Worm (Caenorhabditis elegans) whole organism, L2 larva: ENCODE measurements around the gene atp-5.

Source experiments
- C34F6.9 ChIP-seq: fragments of 150-350 bp; optimal IDR thresholded peaks from 2 replicates; lab custom pipeline; 2014; ENCODE audit warnings: missing biosample characterization, missing genetic modification characterization
- F13H6.1 ChIP-seq: sonication (generic microtip); optimal IDR thresholded peaks from 2 replicates; lab custom pipeline; 2016; ENCODE audit warnings: missing genetic modification characterization, missing compliant biosample characterization
- R02D3.7 ChIP-seq: fragments of 150-350 bp; optimal IDR thresholded peaks from 2 replicates; lab custom pipeline; 2014; ENCODE audit warnings: missing biosample characterization, missing genetic modification characterization
- Y55F3AM.14 ChIP-seq: fragments of 200-800 bp; sonication (Bioruptor generic); optimal IDR thresholded peaks from 2 replicates; lab custom pipeline; 2018; ENCODE audit warnings: mild to moderate bottlenecking, missing genetic modification characterization, missing compliant biosample characterization
- ZK546.5 ChIP-seq: sonication (generic microtip); optimal IDR thresholded peaks from 2 replicates; lab custom pipeline; 2017; ENCODE audit warnings: missing biosample characterization, missing genetic modification characterization
- alr-1 ChIP-seq: fragments of 150-350 bp; optimal IDR thresholded peaks from 2 replicates; lab custom pipeline; 2014; ENCODE audit warnings: missing biosample characterization, missing genetic modification characterization
- aly-2 ChIP-seq: fragments of 150-350 bp; optimal IDR thresholded peaks from 2 replicates; lab custom pipeline; 2014; ENCODE audit warnings: missing biosample characterization, missing genetic modification characterization
- ama-1 ChIP-seq: fragments of 150-350 bp; optimal IDR thresholded peaks from 2 replicates; lab custom pipeline; 2018; ENCODE audit warnings: inconsistent platforms
- blmp-1 ChIP-seq: sonication (generic microtip); optimal IDR thresholded peaks from 2 replicates; lab custom pipeline; 2017; ENCODE audit warnings: missing genetic modification characterization, mild to moderate bottlenecking, missing compliant biosample characterization, antibody characterized with exemption, moderate library complexity; ENCODE audit not compliant: insufficient read depth
- ceh-16 ChIP-seq: fragments of 150-350 bp; optimal IDR thresholded peaks from 2 replicates; lab custom pipeline; 2014; ENCODE audit warnings: missing biosample characterization, missing genetic modification characterization
- ceh-82 ChIP-seq: fragments of 150-350 bp; optimal IDR thresholded peaks from 2 replicates; lab custom pipeline; 2014; ENCODE audit warnings: missing biosample characterization, missing genetic modification characterization
- crh-2 ChIP-seq: sonication (generic microtip); optimal IDR thresholded peaks from 2 replicates; lab custom pipeline; 2017; ENCODE audit warnings: missing biosample characterization, missing genetic modification characterization
- dmd-4 ChIP-seq: sonication (generic microtip); optimal IDR thresholded peaks from 2 replicates; lab custom pipeline; 2017; ENCODE audit warnings: missing biosample characterization, missing genetic modification characterization
- egl-27 ChIP-seq: sonication (generic microtip); optimal IDR thresholded peaks from 3 replicates; lab custom pipeline; 2017; ENCODE audit warnings: missing biosample characterization, missing genetic modification reagents, missing genetic modification characterization
- elt-1 ChIP-seq: fragments of 150-350 bp; optimal IDR thresholded peaks from 2 replicates; lab custom pipeline; 2014; ENCODE audit warnings: missing biosample characterization, missing genetic modification characterization
- elt-3 ChIP-seq: sonication (generic microtip); optimal IDR thresholded peaks from 2 replicates; lab custom pipeline; 2017; ENCODE audit warnings: missing biosample characterization, missing genetic modification characterization
- fos-1 ChIP-seq: fragments of 150-350 bp; optimal IDR thresholded peaks from 2 replicates; lab custom pipeline; 2014; ENCODE audit warnings: missing biosample characterization, missing genetic modification characterization
- gmeb-1 ChIP-seq: fragments of 150-350 bp; optimal IDR thresholded peaks from 2 replicates; lab custom pipeline; 2014; ENCODE audit warnings: missing biosample characterization, missing genetic modification characterization
- lin-11 ChIP-seq: fragments of 150-350 bp; sonication (generic microtip); optimal IDR thresholded peaks from 2 replicates; lab custom pipeline; 2014; ENCODE audit warnings: missing biosample characterization, missing genetic modification characterization, inconsistent platforms, mixed read lengths
- lin-13 ChIP-seq: fragments of 150-350 bp; optimal IDR thresholded peaks from 2 replicates; lab custom pipeline; 2014; ENCODE audit warnings: missing biosample characterization, missing genetic modification reagents, missing genetic modification characterization
- lin-39 ChIP-seq: fragments of 150-350 bp; optimal IDR thresholded peaks from 2 replicates; lab custom pipeline; 2014; ENCODE audit warnings: missing biosample characterization, missing genetic modification reagents, missing genetic modification characterization
- lsy-2 ChIP-seq, 2 experiments: fragments of 150-350 bp in 1 of 2; sonication (generic microtip) in 1 of 2; optimal IDR thresholded peaks; 2 replicates each; lab custom pipeline; 2014 to 2017; ENCODE audit warnings: missing biosample characterization in 2 of 2, missing genetic modification characterization in 2 of 2
- mab-5 ChIP-seq: fragments of 150-350 bp; optimal IDR thresholded peaks from 2 replicates; lab custom pipeline; 2014; ENCODE audit warnings: missing biosample characterization, missing genetic modification characterization
- mbf-1 ChIP-seq: sonication (generic microtip); optimal IDR thresholded peaks from 2 replicates; lab custom pipeline; 2017; ENCODE audit warnings: missing biosample characterization, missing genetic modification characterization
- mdl-1 ChIP-seq, 2 experiments: fragments of 150-350 bp in 1 of 2; sonication (generic microtip) in 1 of 2; optimal IDR thresholded peaks; 2 replicates each; lab custom pipeline; 2017; ENCODE audit warnings: missing biosample characterization in 2 of 2, missing genetic modification characterization in 2 of 2
- nhr-10 ChIP-seq: sonication (generic microtip); optimal IDR thresholded peaks from 2 replicates; lab custom pipeline; 2017; ENCODE audit warnings: missing biosample characterization, missing genetic modification characterization
- nhr-11 ChIP-seq: fragments of 150-350 bp; optimal IDR thresholded peaks from 2 replicates; lab custom pipeline; 2014; ENCODE audit warnings: missing biosample characterization, missing genetic modification characterization
- nhr-12 ChIP-seq: fragments of 150-350 bp; optimal IDR thresholded peaks from 2 replicates; lab custom pipeline; 2014; ENCODE audit warnings: missing biosample characterization, missing genetic modification characterization
- nhr-129 ChIP-seq: fragments of 150-350 bp; optimal IDR thresholded peaks from 2 replicates; lab custom pipeline; 2014; ENCODE audit warnings: missing biosample characterization, missing genetic modification characterization
- nhr-21 ChIP-seq: fragments of 150-350 bp; optimal IDR thresholded peaks from 2 replicates; lab custom pipeline; 2014; ENCODE audit warnings: missing biosample characterization, missing genetic modification characterization
- nhr-23 ChIP-seq: fragments of 150-350 bp; optimal IDR thresholded peaks from 2 replicates; lab custom pipeline; 2014; ENCODE audit warnings: missing biosample characterization, missing genetic modification reagents, missing genetic modification characterization
- nhr-237 ChIP-seq: fragments of 150-350 bp; optimal IDR thresholded peaks from 2 replicates; lab custom pipeline; 2014; ENCODE audit warnings: missing biosample characterization, missing genetic modification characterization
- nhr-25 ChIP-seq: fragments of 150-350 bp; sonication (generic microtip); optimal IDR thresholded peaks from 3 replicates; lab custom pipeline; 2014; ENCODE audit warnings: missing biosample characterization, missing genetic modification characterization
- nhr-6 ChIP-seq: fragments of 150-350 bp; optimal IDR thresholded peaks from 2 replicates; lab custom pipeline; 2014; ENCODE audit warnings: missing biosample characterization, missing genetic modification characterization
- nhr-77 ChIP-seq: fragments of 150-350 bp; optimal IDR thresholded peaks from 2 replicates; lab custom pipeline; 2014; ENCODE audit warnings: missing biosample characterization, missing genetic modification characterization
- peb-1 ChIP-seq: fragments of 150-350 bp; optimal IDR thresholded peaks from 2 replicates; lab custom pipeline; 2014; ENCODE audit warnings: missing biosample characterization, missing genetic modification characterization
- sem-4 ChIP-seq: fragments of 150-350 bp; optimal IDR thresholded peaks from 2 replicates; lab custom pipeline; 2014; ENCODE audit warnings: missing biosample characterization, missing genetic modification reagents, missing genetic modification characterization
- skn-1 ChIP-seq: sonication (generic microtip); optimal IDR thresholded peaks from 2 replicates; lab custom pipeline; 2017; ENCODE audit warnings: missing biosample characterization, missing genetic modification characterization
- sma-3 ChIP-seq: sonication (generic microtip); optimal IDR thresholded peaks from 2 replicates; lab custom pipeline; 2016; ENCODE audit warnings: missing genetic modification reagents, missing genetic modification characterization, missing compliant biosample characterization
- sma-9 ChIP-seq, 2 experiments: fragments of 150-350 bp in 1 of 2; sonication (generic microtip) in 1 of 2; optimal IDR thresholded peaks; 2 replicates each; lab custom pipeline; 2014 to 2016; ENCODE audit warnings: missing genetic modification characterization in 2 of 2, mild to moderate bottlenecking in 1 of 2, missing biosample characterization in 1 of 2, missing compliant biosample characterization in 1 of 2, missing genetic modification reagents in 1 of 2, moderate library complexity in 1 of 2
- snpc-4 ChIP-seq: fragments of 150-350 bp; optimal IDR thresholded peaks from 2 replicates; lab custom pipeline; 2014; ENCODE audit warnings: missing biosample characterization, missing genetic modification characterization
- unc-39 ChIP-seq: fragments of 150-350 bp; optimal IDR thresholded peaks from 2 replicates; lab custom pipeline; 2014; ENCODE audit warnings: missing biosample characterization, missing genetic modification characterization
- unc-55 ChIP-seq: fragments of 150-350 bp; sonication (generic microtip); optimal IDR thresholded peaks from 3 replicates; lab custom pipeline; 2014; ENCODE audit warnings: missing biosample characterization, missing genetic modification reagents, missing genetic modification characterization
- unc-62 ChIP-seq: fragments of 150-350 bp; optimal IDR thresholded peaks from 2 replicates; lab custom pipeline; 2014; ENCODE audit warnings: missing biosample characterization, missing genetic modification reagents, missing genetic modification characterization
- zag-1 ChIP-seq: fragments of 150-350 bp; optimal IDR thresholded peaks from 2 replicates; lab custom pipeline; 2014; ENCODE audit warnings: missing biosample characterization, missing genetic modification characterization
- ztf-1 ChIP-seq: fragments of 200-800 bp; sonication (Bioruptor generic); conservative IDR thresholded peaks from 2 replicates; pipeline ENCODE4 v1.3.6; 2022; ENCODE audit warnings: missing genetic modification characterization, missing compliant biosample characterization
- ztf-11 ChIP-seq: sonication (generic microtip); optimal IDR thresholded peaks from 2 replicates; lab custom pipeline; 2017; ENCODE audit warnings: missing biosample characterization, missing genetic modification characterization
- ztf-4 ChIP-seq: fragments of 150-350 bp; optimal IDR thresholded peaks from 2 replicates; lab custom pipeline; 2014; ENCODE audit warnings: missing biosample characterization, missing genetic modification characterization

The atp-5 gene

ce11 chrV:11122466-11122865 is 1.2 kb downstream of the atp-5 start, which contains the start of gene mboa-2:
mboa-2 (minus strand) TSS chrV:11122493.
- TF ChIP-seq elt-1 (tag; lab: Kevin White, UChicago) (no peak), unc-55 (no peak), skn-1 (tag; lab: Kevin White, UChicago) (no peak), nhr-237 (tag; lab: Kevin White, UChicago) (no peak), alr-1 (tag; lab: Kevin White, UChicago) (no peak), mdl-1 (tag; optimal IDR thresholded peaks at IDR 0.05; lab: Kevin White, UChicago) (no peak), aly-2 (tag; lab: Kevin White, UChicago) (no peak), C34F6.9 (tag; lab: Kevin White, UChicago) (no peak), ceh-82 (tag; lab: Kevin White, UChicago) (no peak), blmp-1 (tag; lab: Kevin White, UChicago) (no peak), sma-3 (peak; percentile 58), mab-5 (tag; lab: Kevin White, UChicago) (no peak), ZK546.5 (tag; lab: Kevin White, UChicago) (no peak), lin-11 (no peak), ztf-4 (tag; lab: Kevin White, UChicago) (peak; percentile 56), crh-2 (tag; lab: Kevin White, UChicago) (peak; percentile 50), unc-39 (tag; lab: Kevin White, UChicago) (no peak), lin-13 (GFP tag; lab: Kevin White, UChicago) (peak; percentile 72), nhr-10 (no peak), nhr-129 (tag; lab: Kevin White, UChicago) (peak; percentile 43), mbf-1 (tag; lab: Kevin White, UChicago) (no peak), peb-1 (no peak), F13H6.1 (tag; lab: Kevin White, UChicago) (peak; percentile 28), egl-27 (no peak), fos-1 (no peak), lin-39 (no peak), sma-9 (GFP tag; optimal IDR thresholded peaks at IDR 0.05; lab: Kevin White, UChicago) (peak; percentile 51), sma-9 (tag; optimal IDR thresholded peaks at IDR 0.05; lab: Kevin White, UChicago) (no peak), Y55F3AM.14 (GFP tag; lab: Kevin White, UChicago) (no peak), zag-1 (tag; lab: Kevin White, UChicago) (no peak), nhr-77 (peak; percentile 22), elt-3 (tag; lab: Kevin White, UChicago) (no peak), nhr-11 (tag; lab: Kevin White, UChicago) (no peak), nhr-12 (tag; lab: Kevin White, UChicago) (no peak), unc-62 (GFP tag; lab: Kevin White, UChicago) (no peak), snpc-4 (tag; lab: Kevin White, UChicago) (no peak), gmeb-1 (tag; lab: Kevin White, UChicago) (peak; percentile 37), ztf-11 (tag; lab: Kevin White, UChicago) (no peak), nhr-6 (tag; lab: Kevin White, UChicago) (peak; percentile 59), ztf-1 (GFP tag; lab: Robert Waterston, UW) (no peak), sem-4 (tag; lab: Kevin White, UChicago) (peak; percentile 25), nhr-23 (tag; lab: Kevin White, UChicago) (no peak), ceh-16 (tag; lab: Kevin White, UChicago) (no peak), R02D3.7 (tag; lab: Kevin White, UChicago) (no peak), dmd-4 (tag; lab: Kevin White, UChicago) (no peak), lsy-2 (tag; optimal IDR thresholded peaks at IDR 0.05; lab: Kevin White, UChicago) (peak; percentile 23 to 41), nhr-21 (no peak), ama-1 (lab: Kevin White, UChicago) (no peak), nhr-25 (peak; percentile 30)
